Worm (Caenorhabditis elegans) whole organism, mixed stage, embryonic: ENCODE results near the gene hel-1.

Experiments used
- M03D4.4 ChIP-seq: sonication (generic microtip); optimal IDR thresholded peaks from 2 replicates; lab custom pipeline; 2017; ENCODE audit warnings: mild to moderate bottlenecking, missing genetic modification characterization, missing compliant biosample characterization
- blmp-1 ChIP-seq: fragments of 150-350 bp; optimal IDR thresholded peaks from 2 replicates; lab custom pipeline; 2014; ENCODE audit warnings: missing biosample characterization, missing genetic modification characterization
- ceh-39 ChIP-seq: fragments of 150-350 bp; optimal IDR thresholded peaks from 2 replicates; lab custom pipeline; 2014; ENCODE audit warnings: missing biosample characterization, missing genetic modification characterization
- ceh-43 ChIP-seq: fragments of 200-800 bp; sonication (Bioruptor generic); optimal IDR thresholded peaks from 2 replicates; lab custom pipeline; 2018; ENCODE audit warnings: mild to moderate bottlenecking, missing genetic modification characterization, moderate library complexity, missing compliant biosample characterization
- ceh-83 ChIP-seq: fragments of 200-800 bp; sonication (Bioruptor generic); optimal IDR thresholded peaks from 2 replicates; lab custom pipeline; 2018; ENCODE audit warnings: mild to moderate bottlenecking, missing genetic modification characterization, missing compliant biosample characterization
- ces-1 ChIP-seq: fragments of 150-350 bp; optimal IDR thresholded peaks from 2 replicates; lab custom pipeline; 2014; ENCODE audit warnings: missing biosample characterization, missing genetic modification reagents, missing genetic modification characterization
- cnd-1 ChIP-seq: fragments of 200-800 bp; sonication (Bioruptor generic); optimal IDR thresholded peaks from 2 replicates; lab custom pipeline; 2018; ENCODE audit warnings: mild to moderate bottlenecking, missing genetic modification characterization, missing compliant biosample characterization
- drap-1 ChIP-seq: fragments of 200-800 bp; sonication (Bioruptor generic); optimal IDR thresholded peaks from 3 replicates; lab custom pipeline; 2018; ENCODE audit warnings: mild to moderate bottlenecking, missing genetic modification characterization, missing compliant biosample characterization
- elt-1 ChIP-seq: sonication (generic microtip); optimal IDR thresholded peaks from 2 replicates; lab custom pipeline; 2017; ENCODE audit warnings: missing genetic modification characterization, mild to moderate bottlenecking, missing compliant biosample characterization, antibody characterized with exemption, moderate library complexity, borderline replicate concordance; ENCODE audit not compliant: insufficient read depth
- hlh-1 ChIP-seq: fragments of 150-350 bp; optimal IDR thresholded peaks from 2 replicates; lab custom pipeline; 2014; ENCODE audit warnings: missing biosample characterization, missing genetic modification reagents, missing genetic modification characterization
- lin-32 ChIP-seq: fragments of 200-800 bp; sonication (Bioruptor generic); optimal IDR thresholded peaks from 2 replicates; lab custom pipeline; 2018; ENCODE audit warnings: mild to moderate bottlenecking, missing genetic modification characterization, missing compliant biosample characterization
- lsy-2 ChIP-seq: fragments of 150-350 bp; optimal IDR thresholded peaks from 2 replicates; lab custom pipeline; 2014; ENCODE audit warnings: missing biosample characterization, missing genetic modification characterization
- mab-5 ChIP-seq: fragments of 150-350 bp; optimal IDR thresholded peaks from 2 replicates; lab custom pipeline; 2014; ENCODE audit warnings: missing biosample characterization, missing genetic modification characterization
- mep-1 ChIP-seq: fragments of 150-350 bp; optimal IDR thresholded peaks from 2 replicates; lab custom pipeline; 2017; ENCODE audit warnings: missing biosample characterization, missing genetic modification reagents, missing genetic modification characterization, inconsistent platforms
- mls-2 ChIP-seq: sonication (generic microtip); optimal IDR thresholded peaks from 2 replicates; lab custom pipeline; 2016; ENCODE audit warnings: mild to moderate bottlenecking, missing genetic modification characterization, moderate library complexity, missing compliant biosample characterization
- nhr-12 ChIP-seq: fragments of 150-350 bp; optimal IDR thresholded peaks from 2 replicates; lab custom pipeline; 2014; ENCODE audit warnings: missing biosample characterization, missing genetic modification characterization
- nhr-2 ChIP-seq: fragments of 150-350 bp; optimal IDR thresholded peaks from 2 replicates; lab custom pipeline; 2014; ENCODE audit warnings: missing biosample characterization, missing genetic modification characterization
- nhr-237 ChIP-seq: fragments of 150-350 bp; optimal IDR thresholded peaks from 2 replicates; lab custom pipeline; 2014; ENCODE audit warnings: missing biosample characterization, missing genetic modification characterization
- nhr-28 ChIP-seq: fragments of 150-350 bp; optimal IDR thresholded peaks from 2 replicates; lab custom pipeline; 2014; ENCODE audit warnings: missing biosample characterization, missing genetic modification characterization
- nhr-76 ChIP-seq: sonication (generic microtip); optimal IDR thresholded peaks from 2 replicates; lab custom pipeline; 2017; ENCODE audit warnings: missing biosample characterization, missing genetic modification characterization
- sem-2 ChIP-seq: fragments of 200-800 bp; sonication (Bioruptor generic); optimal IDR thresholded peaks from 2 replicates; lab custom pipeline; 2018; ENCODE audit warnings: mild to moderate bottlenecking, missing genetic modification characterization, missing compliant biosample characterization
- snpc-4 ChIP-seq: fragments of 150-350 bp; optimal IDR thresholded peaks from 2 replicates; lab custom pipeline; 2014; ENCODE audit warnings: missing biosample characterization, missing genetic modification characterization
- sptf-1 ChIP-seq: sonication (generic microtip); optimal IDR thresholded peaks from 2 replicates; lab custom pipeline; 2017; ENCODE audit warnings: mild to moderate bottlenecking, missing genetic modification characterization, moderate library complexity, missing compliant biosample characterization
- tbx-8 ChIP-seq: fragments of 200-800 bp; sonication (Bioruptor generic); optimal IDR thresholded peaks from 2 replicates; lab custom pipeline; 2018; ENCODE audit warnings: mild to moderate bottlenecking, missing genetic modification characterization, moderate library complexity, missing compliant biosample characterization
- unc-39 ChIP-seq: fragments of 150-350 bp; optimal IDR thresholded peaks from 2 replicates; lab custom pipeline; 2014; ENCODE audit warnings: missing biosample characterization, missing genetic modification characterization
- unc-62 ChIP-seq: fragments of 150-350 bp; optimal IDR thresholded peaks from 2 replicates; lab custom pipeline; 2014; ENCODE audit warnings: missing biosample characterization, missing genetic modification reagents, missing genetic modification characterization
- zip-8 ChIP-seq: fragments of 150-350 bp; optimal IDR thresholded peaks from 2 replicates; lab custom pipeline; 2014; ENCODE audit warnings: missing biosample characterization, missing genetic modification characterization
- ztf-11 ChIP-seq: fragments of 150-350 bp; optimal IDR thresholded peaks from 2 replicates; lab custom pipeline; 2014; ENCODE audit warnings: missing biosample characterization, missing genetic modification characterization

Gene hel-1

ce11 chrII:8360453-8360852 is 31.8 kb upstream of the hel-1 start, which contains the start of gene M195.2:
Gene M195.2, plus strand, starts transcription at chrII:8360753.
- TF ChIP-seq sptf-1 (tag; lab: Kevin White, UChicago) (no peak), elt-1 (tag; lab: Kevin White, UChicago) (no peak)

- no peak for TF ChIP-seq elt-1 (tag; lab: Kevin White, UChicago)
- TF ChIP-seq mab-5 (tag; lab: Kevin White, UChicago) = no peak
- TF ChIP-seq lin-32 (GFP tag; lab: Kevin White, UChicago) = no peak
- TF ChIP-seq nhr-237 (tag; lab: Kevin White, UChicago) = no peak
- TF ChIP-seq mep-1 = no peak
- no peak for TF ChIP-seq ceh-39 (tag; lab: Kevin White, UChicago)
- no peak for TF ChIP-seq unc-39
- no peak for TF ChIP-seq nhr-28 (tag; lab: Kevin White, UChicago)
- TF ChIP-seq nhr-76 (tag; lab: Kevin White, UChicago) = no peak
- TF ChIP-seq drap-1 (GFP tag; lab: Kevin White, UChicago) = no peak
These were observed 30.7 kb upstream of the hel-1 start, which contains the start of gene col-77 for ce11 chrII:8359350-8359749. Gene col-77, minus strand, starts transcription at chrII:8359381.

ce11 chrII:8358466-8358865 is 29.8 kb upstream of the hel-1 start:
- TF ChIP-seq hlh-1 (tag; lab: Kevin White, UChicago) (no peak), blmp-1 (tag; lab: Kevin White, UChicago) (no peak), nhr-2 (tag; lab: Kevin White, UChicago) (no peak), ceh-39 (tag; lab: Kevin White, UChicago) (no peak), elt-1 (tag; lab: Kevin White, UChicago) (no peak), cnd-1 (no peak)
- TF ChIP-seq, all 35 proteins: peak for 0

ce11 chrII:8354233-8354750 is 25.6 kb upstream of the hel-1 start, which contains the start of gene C26D10.6:
Gene C26D10.6, minus strand, starts transcription at chrII:8354700.
- TF ChIP-seq ztf-11 = no peak
- peak; percentile 80 for TF ChIP-seq ces-1 (GFP tag; lab: Kevin White, UChicago)

ce11 chrII:8353288-8353687 is 24.6 kb upstream of the hel-1 start:
- TF ChIP-seq sem-2 (GFP tag; lab: Kevin White, UChicago) (no peak), ces-1 (GFP tag; lab: Kevin White, UChicago) (peak; percentile 78), drap-1 (GFP tag; lab: Kevin White, UChicago) (no peak)

- TF ChIP-seq zip-8 = no peak
- no peak for TF ChIP-seq tbx-8
- TF ChIP-seq lsy-2 (tag; lab: Kevin White, UChicago) = no peak
- no peak for TF ChIP-seq nhr-237 (tag; lab: Kevin White, UChicago)
- TF ChIP-seq hlh-1 (tag; lab: Kevin White, UChicago) = no peak
- no peak for TF ChIP-seq ceh-83 (GFP tag; lab: Kevin White, UChicago)
- TF ChIP-seq M03D4.4 (tag; lab: Kevin White, UChicago) = no peak
- TF ChIP-seq mep-1 = no peak
- TF ChIP-seq nhr-12 (tag; lab: Kevin White, UChicago) = no peak
- no peak for TF ChIP-seq ztf-11
- no peak for TF ChIP-seq ceh-43 (GFP tag; lab: Kevin White, UChicago)
- TF ChIP-seq drap-1 (GFP tag; lab: Kevin White, UChicago) = no peak
- no peak for TF ChIP-seq ceh-39 (tag; lab: Kevin White, UChicago)
- TF ChIP-seq unc-62 = no peak
- no peak for TF ChIP-seq mab-5 (tag; lab: Kevin White, UChicago)
- TF ChIP-seq sptf-1 (tag; lab: Kevin White, UChicago) = no peak
- no peak for TF ChIP-seq snpc-4
- no peak for TF ChIP-seq sem-2 (GFP tag; lab: Kevin White, UChicago)
- no peak for TF ChIP-seq mls-2 (tag; lab: Kevin White, UChicago)
- no peak for TF ChIP-seq nhr-2 (tag; lab: Kevin White, UChicago)
- TF ChIP-seq, all 35 proteins: peak for 0
These were observed 17.7 kb upstream of the hel-1 start, which contains the start of gene eff-1 for ce11 chrII:8346384-8346783. Gene eff-1, plus strand, starts transcription at chrII:8346684.
